Worm (Caenorhabditis elegans): ENCODE data around the gene idpb-4.
A peak's percentile ranks its signal among the peaks of the same experiment; 100 is the strongest.

Gene idpb-4

DNA sequence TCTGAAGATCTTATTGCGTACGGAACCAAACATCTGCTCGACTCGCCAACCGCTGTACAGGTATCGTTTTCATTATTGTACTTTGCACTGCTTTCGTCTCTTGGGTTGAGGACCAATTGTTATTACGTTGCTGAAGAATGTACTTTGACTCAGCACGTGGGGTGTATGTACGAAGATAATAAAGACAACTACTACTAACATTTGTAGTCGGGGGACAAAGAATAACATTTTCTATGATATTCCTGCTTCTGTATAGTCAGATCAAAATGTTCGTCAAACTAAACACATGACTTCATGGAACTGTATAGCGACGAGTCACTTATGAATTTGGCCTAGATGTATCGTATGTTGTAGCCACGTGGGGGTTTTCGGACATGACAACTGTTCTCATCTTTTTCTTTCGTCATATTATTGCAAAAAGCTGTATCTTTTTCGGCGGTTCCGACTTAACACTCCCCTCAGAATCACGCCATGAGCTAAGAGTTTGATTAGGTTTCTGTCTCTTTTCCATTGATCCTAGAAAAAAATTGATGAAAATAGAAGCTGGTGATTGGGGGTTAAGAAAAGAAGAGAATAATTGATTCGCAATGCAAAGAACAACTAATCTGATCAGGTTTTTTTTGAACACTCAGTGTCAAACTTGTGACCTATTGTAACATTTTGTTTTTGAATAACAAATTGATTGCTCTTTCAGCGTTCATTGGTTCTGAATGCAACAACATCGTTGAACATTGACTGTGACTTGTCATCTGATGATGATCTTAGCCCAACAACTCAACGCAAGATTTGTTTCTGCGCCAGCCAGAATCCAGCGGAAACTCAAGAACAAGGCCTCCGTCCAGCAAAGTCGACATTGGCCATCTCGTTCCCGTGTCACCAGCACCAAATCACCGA lies 7.4 kb upstream of the idpb-4 start (continued):
- TF ChIP-seq set-16 (GFP tag; IDR thresholded peaks at IDR 0.05) (no peak), pha-4 (GFP tag; IDR thresholded peaks at IDR 0.05) (peak; percentile 22; the same call in 1 of the 2 replicates), pha-4 (tag; optimal IDR thresholded peaks at IDR 0.05) (no peak), lin-39 (tag; optimal IDR thresholded peaks at IDR 0.05) (no peak), nhr-10 (tag; optimal IDR thresholded peaks at IDR 0.05) (no peak), nhr-42 (GFP tag; IDR thresholded peaks at IDR 0.05) (0 out of 2 replicates have a peak, but pooled peaks have one; percentile 12), ceh-32 (tag; optimal IDR thresholded peaks at IDR 0.05; ENCODE audit: poor library complexity) (no peak), snpc-1.2 (GFP tag; IDR thresholded peaks at IDR 0.05) (no peak), nhr-11 (tag; optimal IDR thresholded peaks at IDR 0.05) (peak; percentile 62), dve-1 (tag; optimal IDR thresholded peaks at IDR 0.05; ENCODE audit: insufficient read depth) (peak; percentile 30), mdl-1 (tag; optimal IDR thresholded peaks at IDR 0.05) (peak; percentile 62 to 68), Y75B8A.6 (GFP tag; IDR thresholded peaks at IDR 0.05) (0 out of 2 replicates have a peak, but pooled peaks have one; percentile 8), zfp-3 (GFP tag; conservative IDR thresholded peaks at IDR 0.05) (peak; percentile 67), hlh-30 (tag; optimal IDR thresholded peaks at IDR 0.05; ENCODE audit: insufficient read depth) (peak; percentile 26), skn-1 (tag; optimal IDR thresholded peaks at IDR 0.05) (no peak), nhr-102 (tag; optimal IDR thresholded peaks at IDR 0.05) (no peak), daf-8 (GFP tag; IDR thresholded peaks at IDR 0.05) (no peak), unc-62 (GFP tag; optimal IDR thresholded peaks at IDR 0.05 in 1 of 2) (peak in 1 of 2 experiments; percentile 76), unc-62 (tag; optimal IDR thresholded peaks at IDR 0.05) (no peak), mxl-2 (GFP tag; conservative IDR thresholded peaks at IDR 0.05) (no peak), vab-7 (GFP tag; IDR thresholded peaks at IDR 0.05) (no peak; the same call in 1 of the 2 replicates), nhr-48 (tag; optimal IDR thresholded peaks at IDR 0.05) (no peak), cey-2 (tag; optimal IDR thresholded peaks at IDR 0.05; ENCODE audit: borderline replicate concordance, insufficient read depth) (no peak), lin-29 (GFP tag; IDR thresholded peaks at IDR 0.05) (no peak), fkh-10 (GFP tag; optimal IDR thresholded peaks at IDR 0.05) (no peak), daf-16 (GFP tag; optimal IDR thresholded peaks at IDR 0.05) (no peak), daf-16 (tag; optimal IDR thresholded peaks at IDR 0.05) (peak; percentile 31), lsy-2 (tag; optimal IDR thresholded peaks at IDR 0.05) (peak in 1 of 2 experiments; percentile 3), attf-4 (tag; optimal IDR thresholded peaks at IDR 0.05) (no peak), T26A8.4 (GFP tag; IDR thresholded peaks at IDR 0.05) (peak; percentile 64), nhr-28 (tag; optimal IDR thresholded peaks at IDR 0.05) (peak; percentile 47), lir-3 (tag; optimal IDR thresholded peaks at IDR 0.05) (no peak), snpc-4 (tag; optimal IDR thresholded peaks at IDR 0.05) (no peak), tag-97 (GFP tag; IDR thresholded peaks at IDR 0.05) (no peak), R02D3.7 (tag; optimal IDR thresholded peaks at IDR 0.05) (no peak), Y5F2A.4 (GFP tag; optimal IDR thresholded peaks at IDR 0.05) (no peak), sdz-12 (GFP tag; optimal IDR thresholded peaks at IDR 0.05) (no peak), duxl-1 (tag; optimal IDR thresholded peaks at IDR 0.05; ENCODE audit: poor library complexity) (peak; percentile 64), lim-7 (GFP tag; IDR thresholded peaks at IDR 0.05) (no peak), ceh-82 (tag; optimal IDR thresholded peaks at IDR 0.05) (no peak), nhr-76 (tag; optimal IDR thresholded peaks at IDR 0.05) (no peak), mxl-3 (GFP tag; optimal IDR thresholded peaks at IDR 0.05) (peak; percentile 40), T20F7.1 (GFP tag; optimal IDR thresholded peaks at IDR 0.05) (peak; percentile 4), rbr-2 (tag; optimal IDR thresholded peaks at IDR 0.05) (no peak)

Measured in whole organism, L4 larva.